Worm (Caenorhabditis elegans): ENCODE results near the gene C09G1.2.

- TF ChIP-seq him-1 (tag; optimal IDR thresholded peaks at IDR 0.05) (no peak), W03F9.2 (tag; optimal IDR thresholded peaks at IDR 0.05) (no peak)
These were observed 42.7 kb downstream of the C09G1.2 start for ce11 chrX:15939759-15940334.

Data from whole organism, L4/young adult.